Fruit fly (Drosophila melanogaster): Measurements from ENCODE around the gene CG13051.
A peak's percentile ranks its signal among the peaks of the same experiment; 100 is the strongest.

CG13051 gene

DNA sequence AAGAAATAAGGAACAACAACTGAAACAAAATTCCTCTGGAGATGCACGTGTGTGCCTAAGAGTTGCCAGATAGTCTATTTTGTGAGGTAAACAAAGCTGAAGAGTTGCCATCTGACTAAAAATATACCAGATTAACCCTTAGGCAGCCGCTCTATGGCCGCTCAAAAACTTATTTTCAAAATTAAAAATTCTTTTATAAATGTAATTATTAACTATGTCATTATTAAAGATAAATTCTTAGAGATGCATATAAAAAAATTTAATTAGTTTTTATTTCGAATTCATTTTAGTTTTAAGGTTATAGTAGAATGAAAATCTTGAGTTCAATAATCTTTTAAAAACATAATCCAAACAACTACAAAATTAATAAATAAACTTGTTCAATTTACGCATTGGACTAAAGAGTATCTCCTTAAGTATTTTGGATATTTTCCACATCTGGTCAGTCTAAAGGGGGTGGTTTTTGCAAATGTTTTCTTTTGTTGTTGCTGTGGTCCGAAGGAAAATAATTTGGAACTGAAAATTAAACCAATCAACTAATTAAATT, 36.2 kb downstream of the CG13051 start, which contains the start of gene Tmx3 (continued):
- TF ChIP-seq Abd-B (GFP tag; optimal IDR thresholded peaks at IDR 0.05) (peak; percentile 90), chif (GFP tag; optimal IDR thresholded peaks at IDR 0.05) (peak; percentile 42 to 45), tin (GFP tag; optimal IDR thresholded peaks at IDR 0.05) (peak; percentile 71), fd64A (GFP tag; optimal IDR thresholded peaks at IDR 0.05) (no peak), Sin3A (optimal IDR thresholded peaks at IDR 0.05) (no peak), nau (GFP tag; optimal IDR thresholded peaks at IDR 0.05) (peak; percentile 39), grn (GFP tag; optimal IDR thresholded peaks at IDR 0.05) (no peak), CG12071 (GFP tag; optimal IDR thresholded peaks at IDR 0.05) (no peak), row (GFP tag; IDR thresholded peaks at IDR 0.05) (peak; percentile 94), dmrt99B (tag; optimal IDR thresholded peaks at IDR 0.05) (no peak), CG34422 (GFP tag; IDR thresholded peaks at IDR 0.05) (peak; percentile 96), Tbp (GFP tag; optimal IDR thresholded peaks at IDR 0.05) (no peak), CG2712 (tag; optimal IDR thresholded peaks at IDR 0.05) (peak; percentile 93), HLH3B (GFP tag; IDR thresholded peaks at IDR 0.05) (peak; percentile 92), sqz (GFP tag; optimal IDR thresholded peaks at IDR 0.05) (no peak), CG12769 (tag; optimal IDR thresholded peaks at IDR 0.05) (no peak), CG8281 (tag; optimal IDR thresholded peaks at IDR 0.05) (peak; percentile 50), pros (GFP tag; optimal IDR thresholded peaks at IDR 0.05) (no peak), trh (GFP tag; optimal IDR thresholded peaks at IDR 0.05) (peak; percentile 77), CG18476 (GFP tag; optimal IDR thresholded peaks at IDR 0.05) (no peak), Optix (GFP tag; IDR thresholded peaks at IDR 0.05) (peak; percentile 68; the same call in 2 of the 3 replicates), HLH4C (GFP tag; IDR thresholded peaks at IDR 0.05; ENCODE audit: partially characterized antibody) (no peak), CG7271 (tag; optimal IDR thresholded peaks at IDR 0.05) (peak; percentile 52), p53 (GFP tag; optimal IDR thresholded peaks at IDR 0.05) (no peak), CG1832 (GFP tag; optimal IDR thresholded peaks at IDR 0.05) (no peak), gcm (GFP tag; optimal IDR thresholded peaks at IDR 0.05) (peak; percentile 67), CG33213 (GFP tag; optimal IDR thresholded peaks at IDR 0.05) (peak; percentile 41), E2f1 (GFP tag; IDR thresholded peaks at IDR 0.05) (peak; percentile 92), peb (GFP tag; IDR thresholded peaks at IDR 0.05) (peak; percentile 56), CG3995 (GFP tag; optimal IDR thresholded peaks at IDR 0.05) (no peak), phol (tag; optimal IDR thresholded peaks at IDR 0.05) (peak; percentile 92), twi (tag; optimal IDR thresholded peaks at IDR 0.05) (no peak), croc (GFP tag; conservative IDR thresholded peaks at IDR 0.05) (peak; percentile 80), lov (optimal IDR thresholded peaks at IDR 0.05) (no peak), lov (GFP tag; IDR thresholded peaks at IDR 0.05) (peak; percentile 73; the same call in 1 of the 3 replicates), Bteb2 (GFP tag; optimal IDR thresholded peaks at IDR 0.05) (peak; percentile 48), vvl (GFP tag; IDR thresholded peaks at IDR 0.05) (peak; percentile 95), ara (GFP tag; IDR thresholded peaks at IDR 0.05) (peak; percentile 87), CG3163 (GFP tag; optimal IDR thresholded peaks at IDR 0.05) (peak; percentile 19), unc-4 (GFP tag; IDR thresholded peaks at IDR 0.05; ENCODE audit: partially characterized antibody) (no peak), lbe (GFP tag; optimal IDR thresholded peaks at IDR 0.05) (peak; percentile 64), Scr (GFP tag; IDR thresholded peaks at IDR 0.05; ENCODE audit: partially characterized antibody) (no peak), abd-A (tag; optimal IDR thresholded peaks at IDR 0.05) (no peak), lmd (GFP tag; IDR thresholded peaks at IDR 0.05) (peak; percentile 93), tap (tag; optimal IDR thresholded peaks at IDR 0.05) (peak; percentile 77), CG10209 (GFP tag; optimal IDR thresholded peaks at IDR 0.05) (peak; percentile 90), Dll (GFP tag; IDR thresholded peaks at IDR 0.05; ENCODE audit: partially characterized antibody) (0 out of 4 replicates have a peak, but pooled peaks have one; percentile 38), Hey (tag; optimal IDR thresholded peaks at IDR 0.05) (no peak), Antp (GFP tag; optimal IDR thresholded peaks at IDR 0.05) (peak; percentile 65), Chrac-16 (GFP tag; optimal IDR thresholded peaks at IDR 0.05) (peak; percentile 86), Hr78 (GFP tag; optimal IDR thresholded peaks at IDR 0.05) (no peak)

All from whole organism, embryonic.